Fruit fly (Drosophila melanogaster): ENCODE data around the gene CG3719.

DNA sequence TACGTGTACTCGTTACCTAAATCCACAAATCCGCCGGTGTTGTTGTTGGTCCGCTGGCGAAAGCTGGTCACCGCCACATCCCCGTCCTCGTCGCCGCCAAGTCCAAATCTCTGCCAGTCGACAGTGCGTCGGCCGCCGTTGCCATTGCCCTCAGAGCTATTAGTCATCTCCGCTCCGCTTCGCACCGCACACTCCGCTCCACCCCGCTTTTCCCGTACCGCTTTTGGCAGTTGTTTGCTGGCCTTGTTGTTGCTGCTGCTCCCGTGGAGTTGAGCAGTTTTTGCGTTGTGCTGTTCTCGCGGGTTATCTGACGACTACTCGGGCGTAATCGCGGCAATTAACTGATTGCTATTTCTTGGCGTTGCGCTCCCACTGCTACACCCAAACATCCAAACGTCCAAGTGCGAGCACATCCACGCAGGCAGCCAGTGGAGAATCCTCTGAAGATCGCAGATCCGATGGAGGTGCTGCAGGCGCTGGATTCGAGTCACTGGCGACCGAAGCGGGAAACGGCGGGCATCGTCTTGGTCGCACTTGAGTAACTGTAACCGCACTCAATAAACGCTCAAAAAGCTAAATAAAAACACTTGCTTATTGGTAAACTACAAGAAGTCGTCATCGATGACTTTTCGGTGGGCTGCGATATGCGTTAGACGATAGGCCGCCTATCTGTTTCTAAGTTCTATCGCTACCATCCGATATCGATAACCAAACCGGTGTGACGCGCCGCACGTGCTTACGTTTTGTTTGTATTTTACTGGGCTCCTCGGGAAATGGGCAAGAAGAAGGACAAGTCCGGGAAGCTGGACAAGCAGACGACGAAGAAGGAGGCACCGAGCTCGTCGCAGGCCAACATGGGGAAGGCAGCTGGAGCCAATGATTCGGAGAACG is 26.7 kb downstream of the CG3719 start, which contains the start of the genes CG12773 and CG11417:
- no peak for TF ChIP-seq Gug (GFP tag; IDR thresholded peaks at IDR 0.05)
- no peak for TF ChIP-seq Hr51 (GFP tag; optimal IDR thresholded peaks at IDR 0.05)
- TF ChIP-seq Lhr (GFP tag; optimal IDR thresholded peaks at IDR 0.05), result no peak
- TF ChIP-seq bab2 (GFP tag; optimal IDR thresholded peaks at IDR 0.05), result no peak
- TF ChIP-seq ap (GFP tag; IDR thresholded peaks at IDR 0.05), result no peak
- TF ChIP-seq esg (GFP tag; conservative IDR thresholded peaks at IDR 0.05), result no peak
- TF ChIP-seq Ptx1 (GFP tag; IDR thresholded peaks at IDR 0.05), result no peak
- no peak for TF ChIP-seq Drgx (GFP tag; IDR thresholded peaks at IDR 0.05)
- no peak for TF ChIP-seq CG9437 (GFP tag; optimal IDR thresholded peaks at IDR 0.05)

All from whole organism, embryonic.